Worm (Caenorhabditis elegans): ENCODE results near the gene grl-4.
A peak's percentile ranks its signal among the peaks of the same experiment; 100 is the strongest.

grl-4 gene

DNA sequence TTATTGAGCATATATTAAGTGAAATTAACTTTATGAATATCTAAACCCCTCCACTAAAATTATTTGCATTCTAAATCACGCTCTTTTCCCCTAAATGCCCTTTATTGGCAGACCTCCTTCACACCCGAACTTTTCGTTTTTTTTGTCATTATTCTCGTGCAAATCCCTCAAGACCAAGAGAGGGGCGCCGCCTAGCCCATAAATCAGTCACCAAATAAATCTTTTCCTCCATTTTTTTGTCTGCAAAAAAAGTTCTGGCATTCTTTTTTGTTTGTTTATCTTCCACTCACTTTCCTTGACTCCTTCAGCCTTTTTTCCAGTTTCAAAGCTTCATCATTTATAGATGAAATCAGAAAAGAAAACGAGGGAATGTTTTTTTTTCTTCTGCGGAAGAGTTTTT, 8.3 kb upstream of the grl-4 start:
- TF ChIP-seq ztf-1 (GFP tag; conservative IDR thresholded peaks at IDR 0.05) (no peak), lin-11 (tag; optimal IDR thresholded peaks at IDR 0.05) (no peak), sma-3 (GFP tag; optimal IDR thresholded peaks at IDR 0.05) (no peak), lsy-2 (tag; optimal IDR thresholded peaks at IDR 0.05) (peak in 1 of 2 experiments; percentile 14), nhr-23 (tag; optimal IDR thresholded peaks at IDR 0.05) (no peak), crh-2 (tag; optimal IDR thresholded peaks at IDR 0.05) (no peak), mdl-1 (tag; optimal IDR thresholded peaks at IDR 0.05) (peak in 1 of 2 experiments; percentile 6), sma-9 (GFP tag; optimal IDR thresholded peaks at IDR 0.05) (peak; percentile 21), sma-9 (tag; optimal IDR thresholded peaks at IDR 0.05) (no peak), nhr-21 (tag; optimal IDR thresholded peaks at IDR 0.05) (no peak), Y55F3AM.14 (GFP tag; optimal IDR thresholded peaks at IDR 0.05) (no peak), nhr-129 (tag; optimal IDR thresholded peaks at IDR 0.05) (no peak), mab-5 (tag; optimal IDR thresholded peaks at IDR 0.05) (peak; percentile 73), ama-1 (optimal IDR thresholded peaks at IDR 0.05) (no peak)

DNA sequence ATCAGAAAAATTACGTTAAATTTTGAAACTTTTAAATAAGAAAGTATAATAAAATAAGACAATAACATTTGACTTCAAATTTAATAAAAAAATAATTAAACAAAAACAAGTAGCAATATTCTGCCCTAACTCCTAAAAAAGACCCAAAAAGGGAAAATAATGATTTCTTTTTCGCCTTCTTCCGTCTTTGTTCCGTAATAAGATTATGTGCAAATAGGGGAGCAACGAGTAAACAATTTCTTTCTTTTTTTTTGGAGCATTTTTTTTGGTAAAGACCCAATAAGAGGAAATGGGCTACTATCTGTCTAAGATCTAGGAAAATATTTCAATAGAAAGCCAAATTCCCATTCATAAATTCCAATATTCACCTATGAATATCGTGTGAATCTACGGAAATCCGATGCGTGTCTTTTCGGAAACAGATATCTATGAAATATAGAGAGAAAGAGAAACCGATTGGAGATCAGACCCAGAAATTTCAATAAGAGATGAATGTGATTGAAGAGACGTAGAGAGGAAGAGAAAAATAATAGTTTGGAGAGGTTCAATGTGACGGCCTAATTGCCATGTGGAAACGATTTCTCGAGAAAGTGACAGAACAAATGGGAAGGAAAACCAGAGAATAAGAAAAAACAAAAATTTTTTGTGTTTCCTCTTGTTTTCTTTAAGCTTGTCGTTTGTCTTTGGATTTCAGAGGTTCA, 7.4 kb upstream of the grl-4 start:
- TF ChIP-seq sma-3 (GFP tag; optimal IDR thresholded peaks at IDR 0.05) (no peak), C34F6.9 (tag; optimal IDR thresholded peaks at IDR 0.05) (peak; percentile 44), ztf-11 (tag; optimal IDR thresholded peaks at IDR 0.05) (no peak), nhr-23 (tag; optimal IDR thresholded peaks at IDR 0.05) (no peak), ZK546.5 (tag; optimal IDR thresholded peaks at IDR 0.05) (no peak), lin-13 (GFP tag; optimal IDR thresholded peaks at IDR 0.05) (no peak), fos-1 (tag; optimal IDR thresholded peaks at IDR 0.05) (no peak), gmeb-1 (tag; optimal IDR thresholded peaks at IDR 0.05) (no peak), unc-55 (GFP tag; optimal IDR thresholded peaks at IDR 0.05) (no peak), lin-39 (tag; optimal IDR thresholded peaks at IDR 0.05) (no peak), sma-9 (GFP tag; optimal IDR thresholded peaks at IDR 0.05) (peak; percentile 16), sma-9 (tag; optimal IDR thresholded peaks at IDR 0.05) (no peak), unc-39 (tag; optimal IDR thresholded peaks at IDR 0.05) (no peak), ztf-1 (GFP tag; conservative IDR thresholded peaks at IDR 0.05) (no peak), ceh-16 (tag; optimal IDR thresholded peaks at IDR 0.05) (no peak), egl-27 (tag; optimal IDR thresholded peaks at IDR 0.05) (no peak), snpc-4 (tag; optimal IDR thresholded peaks at IDR 0.05) (no peak), unc-62 (GFP tag; optimal IDR thresholded peaks at IDR 0.05) (no peak), mab-5 (tag; optimal IDR thresholded peaks at IDR 0.05) (no peak), nhr-25 (tag; optimal IDR thresholded peaks at IDR 0.05) (peak; percentile 47), blmp-1 (tag; optimal IDR thresholded peaks at IDR 0.05; ENCODE audit: insufficient read depth) (peak; percentile 19), crh-2 (tag; optimal IDR thresholded peaks at IDR 0.05) (peak; percentile 1), Y55F3AM.14 (GFP tag; optimal IDR thresholded peaks at IDR 0.05) (no peak), elt-1 (tag; optimal IDR thresholded peaks at IDR 0.05) (no peak), ama-1 (optimal IDR thresholded peaks at IDR 0.05) (no peak), nhr-6 (tag; optimal IDR thresholded peaks at IDR 0.05) (peak; percentile 5), zag-1 (tag; optimal IDR thresholded peaks at IDR 0.05) (no peak), mbf-1 (tag; optimal IDR thresholded peaks at IDR 0.05) (no peak), F13H6.1 (tag; optimal IDR thresholded peaks at IDR 0.05) (no peak), nhr-237 (tag; optimal IDR thresholded peaks at IDR 0.05) (no peak), nhr-11 (tag; optimal IDR thresholded peaks at IDR 0.05) (no peak), nhr-129 (tag; optimal IDR thresholded peaks at IDR 0.05) (peak; percentile 16), lsy-2 (tag; optimal IDR thresholded peaks at IDR 0.05) (peak in 1 of 2 experiments; percentile 43), aly-2 (tag; optimal IDR thresholded peaks at IDR 0.05) (no peak)

DNA sequence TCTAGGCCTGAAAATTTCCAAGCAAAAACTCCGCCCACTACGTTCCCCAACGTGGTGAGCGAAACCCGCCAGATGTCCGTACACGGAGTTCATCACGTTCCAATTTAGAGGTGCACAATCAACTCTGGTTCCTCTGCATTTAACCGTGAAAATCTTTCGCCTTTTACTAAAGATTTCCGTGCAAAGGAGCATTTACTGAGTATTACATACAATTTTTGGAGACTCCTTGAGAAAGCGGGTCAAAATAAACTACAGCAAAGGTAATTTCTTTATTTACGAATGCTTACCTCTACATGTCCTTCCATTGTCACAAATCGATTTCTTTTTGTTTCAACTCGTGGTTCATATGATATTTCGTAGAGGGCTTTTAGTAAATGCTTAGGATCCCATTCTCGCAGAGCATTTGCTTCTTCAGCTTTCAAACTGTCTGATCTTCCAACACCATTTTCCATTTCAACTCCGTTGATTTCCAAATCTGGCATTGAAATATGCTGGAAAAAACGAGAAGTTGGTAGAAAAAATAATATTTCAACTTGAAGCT, 6.1 kb upstream of the grl-4 start, which contains the start of gene F42C5.9:
F42C5.9 (minus strand) TSS at position 491 of the 541 bp plus-strand sequence.
- TF ChIP-seq sma-3 (GFP tag; optimal IDR thresholded peaks at IDR 0.05) (peak; percentile 18), alr-1 (tag; optimal IDR thresholded peaks at IDR 0.05) (no peak), lsy-2 (tag; optimal IDR thresholded peaks at IDR 0.05) (peak in 1 of 2 experiments; percentile 19), peb-1 (tag; optimal IDR thresholded peaks at IDR 0.05) (no peak), ceh-82 (tag; optimal IDR thresholded peaks at IDR 0.05) (no peak), unc-55 (GFP tag; optimal IDR thresholded peaks at IDR 0.05) (no peak), mdl-1 (tag; optimal IDR thresholded peaks at IDR 0.05) (no peak), nhr-25 (tag; optimal IDR thresholded peaks at IDR 0.05) (no peak), nhr-77 (tag; optimal IDR thresholded peaks at IDR 0.05) (no peak), ztf-1 (GFP tag; conservative IDR thresholded peaks at IDR 0.05) (no peak), elt-3 (tag; optimal IDR thresholded peaks at IDR 0.05) (no peak), ztf-4 (tag; optimal IDR thresholded peaks at IDR 0.05) (no peak), snpc-4 (tag; optimal IDR thresholded peaks at IDR 0.05) (peak; percentile 92), crh-2 (tag; optimal IDR thresholded peaks at IDR 0.05) (peak; percentile 35), fos-1 (tag; optimal IDR thresholded peaks at IDR 0.05) (peak; percentile 2), lin-39 (tag; optimal IDR thresholded peaks at IDR 0.05) (no peak), sem-4 (tag; optimal IDR thresholded peaks at IDR 0.05) (no peak), ztf-11 (tag; optimal IDR thresholded peaks at IDR 0.05) (no peak), nhr-129 (tag; optimal IDR thresholded peaks at IDR 0.05) (no peak), nhr-21 (tag; optimal IDR thresholded peaks at IDR 0.05) (no peak), skn-1 (tag; optimal IDR thresholded peaks at IDR 0.05) (no peak), unc-39 (tag; optimal IDR thresholded peaks at IDR 0.05) (no peak), ceh-16 (tag; optimal IDR thresholded peaks at IDR 0.05) (no peak), F13H6.1 (tag; optimal IDR thresholded peaks at IDR 0.05) (no peak), Y55F3AM.14 (GFP tag; optimal IDR thresholded peaks at IDR 0.05) (no peak), mbf-1 (tag; optimal IDR thresholded peaks at IDR 0.05) (no peak), gmeb-1 (tag; optimal IDR thresholded peaks at IDR 0.05) (peak; percentile 30), elt-1 (tag; optimal IDR thresholded peaks at IDR 0.05) (no peak), sma-9 (GFP tag; optimal IDR thresholded peaks at IDR 0.05) (peak; percentile 2), sma-9 (tag; optimal IDR thresholded peaks at IDR 0.05) (no peak), nhr-12 (tag; optimal IDR thresholded peaks at IDR 0.05) (no peak)
